Fruit fly (Drosophila melanogaster): ENCODE measurements around the gene CG4199.

The CG4199 gene

dm6 chrX:2094072-2094761 lies 20.9 kb upstream of the CG4199 start, which contains the start of gene csw (continued):
- TF ChIP-seq Taf1 (GFP tag; IDR thresholded peaks at IDR 0.05) = no peak
- TF ChIP-seq Antp (GFP tag; optimal IDR thresholded peaks at IDR 0.05) = peak; percentile 60
- peak; percentile 19 for TF ChIP-seq CG13894 (tag; optimal IDR thresholded peaks at IDR 0.05)
- TF ChIP-seq trh (GFP tag; optimal IDR thresholded peaks at IDR 0.05) = peak; percentile 1
- peak; percentile 95 for TF ChIP-seq CG18011 (GFP tag; optimal IDR thresholded peaks at IDR 0.05)
- no peak for TF ChIP-seq rib (GFP tag; IDR thresholded peaks at IDR 0.05)
- TF ChIP-seq CG12104 (GFP tag; optimal IDR thresholded peaks at IDR 0.05) = no peak
- TF ChIP-seq sens-2 (GFP tag; IDR thresholded peaks at IDR 0.05) = no peak
- peak; percentile 96 for TF ChIP-seq pzg (GFP tag; optimal IDR thresholded peaks at IDR 0.05)
- TF ChIP-seq schlank (tag; optimal IDR thresholded peaks at IDR 0.05) = no peak
- peak; percentile 55 for TF ChIP-seq BEAF-32 (GFP tag; optimal IDR thresholded peaks at IDR 0.05)
- peak; percentile 75 for TF ChIP-seq Dp (GFP tag; optimal IDR thresholded peaks at IDR 0.05)
- peak; percentile 17 for TF ChIP-seq CG7839 (tag; optimal IDR thresholded peaks at IDR 0.05)
- peak; percentile 71; the same call in 1 of the 2 replicates for TF ChIP-seq sob (GFP tag; IDR thresholded peaks at IDR 0.05)
- no peak for TF ChIP-seq CG9876 (GFP tag; optimal IDR thresholded peaks at IDR 0.05)
- no peak for TF ChIP-seq twi (tag; optimal IDR thresholded peaks at IDR 0.05)
- TF ChIP-seq Ssrp (tag; optimal IDR thresholded peaks at IDR 0.05) = no peak
- peak; percentile 65 for TF ChIP-seq dm (GFP tag; optimal IDR thresholded peaks at IDR 0.05)
- no peak for TF ChIP-seq ttk (GFP tag; IDR thresholded peaks at IDR 0.05)
- TF ChIP-seq CG32772 (GFP tag; IDR thresholded peaks at IDR 0.05) = peak; percentile 82
- TF ChIP-seq CG2712 (tag; optimal IDR thresholded peaks at IDR 0.05) = peak; percentile 30
- TF ChIP-seq H2.0 (GFP tag; IDR thresholded peaks at IDR 0.05) = no peak
- TF ChIP-seq gem (tag; optimal IDR thresholded peaks at IDR 0.05) = peak; percentile 32
- peak; percentile 15 for TF ChIP-seq CG2678 (tag; optimal IDR thresholded peaks at IDR 0.05)
- TF ChIP-seq chm (GFP tag; IDR thresholded peaks at IDR 0.05) = no peak
- TF ChIP-seq CG34224 (GFP tag; IDR thresholded peaks at IDR 0.05; ENCODE audit: partially characterized antibody) = no peak
- TF ChIP-seq exex (tag; optimal IDR thresholded peaks at IDR 0.05) = no peak
- no peak for TF ChIP-seq cwo (GFP tag; optimal IDR thresholded peaks at IDR 0.05)
- no peak for TF ChIP-seq Sox102F (GFP tag; optimal IDR thresholded peaks at IDR 0.05)
- peak; percentile 41 for TF ChIP-seq fu2 (GFP tag; optimal IDR thresholded peaks at IDR 0.05)
- TF ChIP-seq psq (GFP tag; optimal IDR thresholded peaks at IDR 0.05) = no peak
- peak; percentile 22 for TF ChIP-seq CG9817 (tag; optimal IDR thresholded peaks at IDR 0.05)
- TF ChIP-seq hb (GFP tag; IDR thresholded peaks at IDR 0.05; ENCODE audit: partially characterized antibody) = no peak
- peak; percentile 67 for TF ChIP-seq CG42726 (GFP tag; IDR thresholded peaks at IDR 0.05; ENCODE audit: partially characterized antibody)
- no peak for TF ChIP-seq HLH4C (GFP tag; IDR thresholded peaks at IDR 0.05; ENCODE audit: partially characterized antibody)
- TF ChIP-seq CG12236 (GFP tag; optimal IDR thresholded peaks at IDR 0.05) = no peak
- no peak for TF ChIP-seq stc (GFP tag; IDR thresholded peaks at IDR 0.05)
- TF ChIP-seq CG15696 (tag; optimal IDR thresholded peaks at IDR 0.05) = no peak
- TF ChIP-seq CG34376 (GFP tag; optimal IDR thresholded peaks at IDR 0.05) = peak; percentile 18
- peak; percentile 64 for TF ChIP-seq crol (GFP tag; IDR thresholded peaks at IDR 0.05)
- TF ChIP-seq ac (GFP tag; optimal IDR thresholded peaks at IDR 0.05) = no peak
- TF ChIP-seq Eip74EF (GFP tag; optimal IDR thresholded peaks at IDR 0.05) = no peak
- TF ChIP-seq dmrt99B (tag; optimal IDR thresholded peaks at IDR 0.05) = no peak
- TF ChIP-seq ci (GFP tag; IDR thresholded peaks at IDR 0.05) = peak; percentile 65; the same call in 1 of the 3 replicates
- TF ChIP-seq Adf1 (GFP tag; IDR thresholded peaks at IDR 0.05) = no peak
- peak; percentile 53; the same call in 2 of the 3 replicates for TF ChIP-seq Dbx (GFP tag; IDR thresholded peaks at IDR 0.05)
- no peak for TF ChIP-seq aop (GFP tag; IDR thresholded peaks at IDR 0.05)
- TF ChIP-seq GATAe (GFP tag; conservative IDR thresholded peaks at IDR 0.05) = no peak
- no peak for TF ChIP-seq D (optimal IDR thresholded peaks at IDR 0.05)
- TF ChIP-seq D (GFP tag; optimal IDR thresholded peaks at IDR 0.05) = no peak

All from whole organism, embryonic.